Fruit fly (Drosophila melanogaster) Kc167 (cell line): ENCODE data around the gene mRpS11.

Experiments used
- Myc ChIP-seq: fragments of >200 bp; optimal IDR thresholded peaks from 2 replicates; lab custom pipeline; 2017; ENCODE audit warnings: missing external identifiers
- Sin3A ChIP-seq: fragments of >200 bp; optimal IDR thresholded peaks from 2 replicates; lab custom pipeline; 2018; ENCODE audit warnings: missing external identifiers
- h ChIP-seq: fragments of >200 bp; optimal IDR thresholded peaks from 3 replicates; lab custom pipeline; 2018; ENCODE audit warnings: missing external identifiers
- insv ChIP-seq: fragments of >200 bp; optimal IDR thresholded peaks from 3 replicates; lab custom pipeline; 2018; ENCODE audit warnings: missing external identifiers
- psq ChIP-seq: fragments of >200 bp; optimal IDR thresholded peaks from 2 replicates; lab custom pipeline; 2017; ENCODE audit warnings: missing external identifiers
- ttk ChIP-seq: sonication (Bioruptor generic); optimal IDR thresholded peaks from 2 replicates; lab custom pipeline; 2017; ENCODE audit warnings: missing external identifiers

The mRpS11 gene

DNA sequence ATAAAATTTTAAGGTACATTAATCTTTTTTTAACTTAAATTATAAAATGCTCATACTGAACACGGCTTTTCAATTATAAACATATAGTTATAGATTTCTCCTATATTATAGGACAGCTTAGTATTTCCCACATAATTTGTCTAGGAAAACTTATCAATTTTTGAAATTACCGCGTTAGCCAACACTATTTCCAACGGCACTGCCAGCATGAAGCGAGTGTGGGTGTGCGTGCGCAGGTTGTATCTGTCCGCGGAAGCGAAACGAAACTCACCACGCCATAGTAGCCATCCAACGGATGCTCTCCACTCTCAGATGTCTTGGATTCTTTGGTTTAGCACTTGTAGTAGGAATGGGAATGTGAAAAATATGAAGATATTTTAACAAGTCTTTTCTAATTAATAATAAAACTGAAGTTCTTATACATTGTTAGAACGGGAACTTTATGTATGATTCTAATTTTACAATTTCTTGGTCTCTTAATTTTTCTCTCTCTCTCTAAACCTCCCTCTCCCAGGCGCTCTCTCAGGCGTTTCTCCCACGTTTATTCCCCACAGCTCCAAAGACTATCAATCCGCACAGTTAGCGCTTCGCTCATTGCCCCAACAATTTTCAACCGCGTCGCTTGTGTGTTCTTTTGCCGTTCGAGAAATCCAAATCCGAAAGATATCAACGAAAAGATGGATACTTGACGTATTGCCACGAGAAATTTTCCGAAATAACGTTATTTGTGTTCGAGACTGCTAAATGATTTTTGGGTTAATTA lies 18.9 kb upstream of the mRpS11 start, which contains the start of gene Dad:
Gene Dad, plus strand, starts transcription at position 593 of the 763 bp plus-strand sequence.
- TF ChIP-seq Myc (lab: Kevin White, UChicago): no peak
- TF ChIP-seq Sin3A (lab: Kevin White, UChicago): no peak
- no peak for TF ChIP-seq ttk (lab: Kevin White, UChicago)
- no peak for TF ChIP-seq psq (lab: Kevin White, UChicago)
- TF ChIP-seq insv (lab: Kevin White, UChicago): no peak
- no peak for TF ChIP-seq h (lab: Kevin White, UChicago)

DNA sequence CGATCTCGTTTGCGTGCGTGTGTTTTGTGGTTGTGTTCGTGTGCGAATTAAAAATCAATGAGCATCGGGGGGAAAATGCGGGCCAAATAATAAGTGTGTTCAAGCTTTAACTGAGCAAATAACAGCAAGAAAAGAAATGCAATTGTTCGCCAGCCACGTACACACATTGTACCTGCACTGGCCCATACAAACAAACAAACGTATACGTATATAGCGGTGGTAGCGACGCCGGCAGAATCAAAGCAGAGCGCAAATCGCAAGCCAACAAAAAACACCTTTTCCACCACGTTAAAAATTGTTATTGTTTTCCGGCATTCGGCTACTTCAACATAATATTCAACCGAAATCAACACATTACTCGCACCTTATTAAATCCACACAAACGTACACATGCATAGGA lies 18.0 kb upstream of the mRpS11 start:
- TF ChIP-seq Myc (lab: Kevin White, UChicago) (no peak), psq (lab: Kevin White, UChicago) (no peak), ttk (lab: Kevin White, UChicago) (no peak), Sin3A (lab: Kevin White, UChicago) (no peak), h (lab: Kevin White, UChicago) (no peak), insv (lab: Kevin White, UChicago) (no peak)

DNA sequence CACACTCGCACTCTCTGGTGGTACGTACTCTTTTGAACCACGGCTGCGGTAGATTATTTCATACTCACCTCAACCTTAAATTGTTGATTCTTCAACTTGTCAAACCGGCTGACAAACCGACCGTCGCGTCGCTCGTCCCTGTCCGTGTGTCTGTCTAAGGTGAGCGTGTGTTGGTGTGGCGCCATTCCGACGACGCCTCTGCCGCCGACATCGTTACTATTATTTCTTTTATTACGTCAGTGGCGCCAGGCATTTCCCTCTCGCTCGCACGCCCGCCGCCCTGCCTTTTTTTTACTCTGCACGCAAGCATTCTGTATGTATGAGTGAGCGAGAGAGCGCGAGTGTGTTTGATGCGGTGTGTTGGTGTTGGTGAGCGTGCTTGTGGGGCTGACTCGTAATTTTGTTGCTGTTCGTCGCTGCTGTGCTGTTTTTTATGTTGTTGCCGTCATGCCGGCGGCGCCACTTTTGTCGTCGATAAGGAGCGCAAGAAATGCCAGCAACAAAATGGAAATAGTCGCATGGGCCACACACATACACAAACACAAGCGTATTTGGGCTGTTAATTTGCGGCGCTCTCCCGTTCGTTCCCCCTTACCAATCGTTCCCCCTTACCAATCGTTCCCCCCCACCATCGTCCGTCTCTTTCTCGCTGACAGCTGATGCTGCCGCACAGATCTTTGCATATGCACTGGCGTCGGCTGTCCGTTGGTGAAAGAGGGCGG lies 16.2 kb upstream of the mRpS11 start:
- no peak for TF ChIP-seq insv (lab: Kevin White, UChicago)
- no peak for TF ChIP-seq h (lab: Kevin White, UChicago)
- no peak for TF ChIP-seq Myc (lab: Kevin White, UChicago)
- no peak for TF ChIP-seq Sin3A (lab: Kevin White, UChicago)
- TF ChIP-seq ttk (lab: Kevin White, UChicago): no peak
- no peak for TF ChIP-seq psq (lab: Kevin White, UChicago)

DNA sequence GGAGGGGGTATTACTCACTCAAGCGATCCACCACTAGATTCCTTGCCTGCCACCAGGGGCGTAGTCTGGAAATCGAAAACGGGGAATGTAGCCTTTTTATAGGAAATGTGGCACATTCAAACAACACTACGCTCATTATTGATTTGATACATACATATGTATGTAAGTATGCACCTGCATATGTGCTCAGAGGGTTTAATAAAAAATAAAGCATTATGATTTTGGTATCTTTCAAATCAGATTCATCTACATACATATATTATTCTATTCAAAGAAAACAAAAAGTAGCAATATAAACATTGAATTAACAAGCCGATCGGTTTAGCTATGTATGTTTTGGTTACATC lies 15.7 kb upstream of the mRpS11 start:
- TF ChIP-seq ttk (lab: Kevin White, UChicago) (no peak), Myc (lab: Kevin White, UChicago) (no peak), psq (lab: Kevin White, UChicago) (no peak), Sin3A (lab: Kevin White, UChicago) (no peak), insv (lab: Kevin White, UChicago) (no peak), h (lab: Kevin White, UChicago) (no peak)

DNA sequence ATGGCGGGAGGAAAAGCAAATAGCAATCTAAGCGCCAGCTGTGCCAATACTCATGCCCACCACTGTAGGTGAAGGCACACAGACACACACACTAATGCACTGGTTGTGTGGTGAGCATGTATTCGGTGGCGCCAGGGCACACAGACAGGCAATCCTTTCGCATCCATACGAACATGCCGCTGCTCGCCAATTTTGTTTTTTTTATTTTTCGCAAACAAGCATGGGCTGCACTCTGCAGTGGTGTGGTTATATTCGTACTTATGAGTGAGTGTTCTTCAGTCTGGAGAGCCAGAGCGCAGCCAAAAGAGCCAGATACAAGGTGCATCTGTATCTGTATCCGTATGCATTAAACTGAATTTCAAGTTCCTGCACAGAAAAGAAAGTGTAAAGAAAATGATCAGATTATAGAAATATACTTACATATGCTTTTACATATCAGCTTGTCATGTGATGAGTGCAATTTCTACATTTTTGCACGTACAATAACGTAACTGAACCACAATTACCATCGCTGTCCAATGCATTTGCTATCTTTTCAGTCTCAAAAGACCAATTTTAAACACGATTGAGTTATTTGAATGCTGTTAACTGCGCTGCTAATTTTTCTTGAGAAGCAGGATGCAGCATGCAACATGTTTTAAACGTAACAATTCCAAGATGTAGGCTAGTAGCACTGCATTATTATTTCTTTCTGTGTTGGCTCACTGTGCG lies 13.3 kb upstream of the mRpS11 start:
- TF ChIP-seq Sin3A (lab: Kevin White, UChicago) (no peak), ttk (lab: Kevin White, UChicago) (no peak), Myc (lab: Kevin White, UChicago) (no peak), insv (lab: Kevin White, UChicago) (no peak), h (lab: Kevin White, UChicago) (no peak), psq (lab: Kevin White, UChicago) (no peak)

DNA sequence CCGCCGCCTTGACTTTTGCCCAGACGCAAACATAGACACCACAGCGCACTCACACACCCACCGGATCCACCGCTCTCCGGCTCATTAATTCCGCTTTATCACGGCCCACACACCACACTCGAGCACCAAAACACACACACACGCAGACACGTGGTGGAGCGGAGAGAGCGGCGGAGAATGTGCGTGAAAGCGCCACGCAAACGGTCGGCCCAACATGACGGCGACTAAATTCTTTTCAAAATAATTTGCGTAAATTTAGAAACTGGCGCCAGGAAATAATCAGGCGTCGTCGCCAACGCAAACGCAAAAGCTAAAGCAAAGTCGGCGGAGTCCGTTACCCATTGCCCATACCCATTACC lies 12.7 kb upstream of the mRpS11 start:
- no peak for TF ChIP-seq Sin3A (lab: Kevin White, UChicago)
- TF ChIP-seq ttk (lab: Kevin White, UChicago): no peak
- no peak for TF ChIP-seq psq (lab: Kevin White, UChicago)
- no peak for TF ChIP-seq insv (lab: Kevin White, UChicago)
- TF ChIP-seq h (lab: Kevin White, UChicago): no peak
- TF ChIP-seq Myc (lab: Kevin White, UChicago): no peak

DNA sequence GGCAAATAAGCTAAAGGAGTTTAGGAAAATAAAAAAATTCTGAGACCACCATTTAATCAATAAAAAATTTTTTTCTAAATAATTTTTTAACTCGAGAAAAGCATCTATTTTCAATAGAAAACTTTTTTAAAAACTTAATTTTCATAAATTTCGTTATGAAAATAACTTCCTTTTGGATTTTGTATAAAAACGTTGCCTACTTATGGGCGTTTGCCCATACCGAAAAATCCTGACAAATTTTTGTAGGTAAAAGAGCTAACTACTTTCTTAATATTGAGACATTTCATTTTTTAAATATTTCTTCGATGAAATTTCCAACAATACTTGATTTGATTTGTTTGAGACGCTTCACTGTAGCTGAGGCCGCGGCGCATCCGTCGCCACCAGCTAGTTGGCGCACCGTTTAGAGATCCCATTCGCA lies 12.3 kb upstream of the mRpS11 start:
- TF ChIP-seq ttk (lab: Kevin White, UChicago): no peak
- TF ChIP-seq insv (lab: Kevin White, UChicago): no peak
- no peak for TF ChIP-seq psq (lab: Kevin White, UChicago)
- TF ChIP-seq h (lab: Kevin White, UChicago): no peak
- TF ChIP-seq Sin3A (lab: Kevin White, UChicago): no peak
- no peak for TF ChIP-seq Myc (lab: Kevin White, UChicago)

DNA sequence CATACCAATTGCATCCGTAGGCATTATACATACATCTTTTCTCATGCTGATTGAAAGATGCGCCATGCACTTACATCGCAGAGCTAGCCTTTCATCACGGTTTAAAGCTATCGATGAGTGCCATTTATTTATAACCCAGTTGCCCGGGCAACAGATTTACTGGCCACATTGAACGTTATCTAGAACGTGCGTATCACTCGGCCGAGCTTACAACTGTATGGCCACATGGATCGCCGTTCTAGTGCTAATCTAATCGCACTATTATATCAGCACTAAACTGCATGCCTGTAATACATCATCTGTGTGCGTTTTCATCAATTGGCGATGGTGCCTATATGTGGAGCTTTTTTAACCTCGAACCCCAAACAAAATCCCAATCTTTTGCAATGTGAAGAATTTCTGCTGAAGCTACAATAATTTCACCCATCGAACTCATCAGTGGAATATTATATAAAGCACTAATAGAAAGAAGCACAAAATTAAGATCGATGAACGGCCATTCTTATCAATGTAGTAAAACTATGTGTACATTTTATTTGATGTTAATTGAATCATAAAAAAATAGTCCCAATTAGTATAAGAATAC lies 11.6 kb upstream of the mRpS11 start:
- TF ChIP-seq h (lab: Kevin White, UChicago) (no peak), Sin3A (lab: Kevin White, UChicago) (no peak), psq (lab: Kevin White, UChicago) (no peak), insv (lab: Kevin White, UChicago) (no peak), ttk (lab: Kevin White, UChicago) (no peak), Myc (lab: Kevin White, UChicago) (no peak)

DNA sequence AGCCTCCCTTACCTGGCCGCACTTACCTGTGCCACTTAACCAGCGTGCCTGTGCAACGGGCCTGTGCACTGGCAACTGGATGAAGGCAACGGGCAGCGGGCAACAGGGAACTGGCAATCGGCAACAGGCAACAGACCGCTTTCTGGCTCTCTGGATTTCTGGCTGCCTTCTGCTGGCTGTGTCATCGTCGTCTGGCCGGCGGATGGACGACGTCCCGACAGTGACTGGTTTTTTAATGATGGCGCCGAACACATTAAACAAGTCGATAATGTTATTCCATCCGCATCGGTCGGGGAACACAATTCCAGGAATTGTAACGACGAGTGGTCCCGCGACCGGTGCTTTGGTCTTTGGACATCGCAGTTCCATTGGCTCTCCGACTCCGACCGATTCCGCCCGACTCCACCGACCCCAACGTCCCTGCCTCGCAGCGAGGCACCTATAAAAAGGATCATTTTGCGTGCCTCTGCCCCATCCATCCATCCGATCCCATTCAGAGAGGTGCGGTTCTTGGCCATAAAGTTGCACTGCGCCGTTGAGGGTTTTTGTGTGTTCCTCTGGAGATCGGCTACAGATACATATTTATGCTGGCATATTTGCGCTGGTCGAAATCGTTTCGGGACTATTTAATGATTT lies 10.7 kb upstream of the mRpS11 start:
- TF ChIP-seq psq (lab: Kevin White, UChicago) (no peak), h (lab: Kevin White, UChicago) (no peak), Sin3A (lab: Kevin White, UChicago) (no peak), ttk (lab: Kevin White, UChicago) (no peak), insv (lab: Kevin White, UChicago) (no peak), Myc (lab: Kevin White, UChicago) (no peak)

DNA sequence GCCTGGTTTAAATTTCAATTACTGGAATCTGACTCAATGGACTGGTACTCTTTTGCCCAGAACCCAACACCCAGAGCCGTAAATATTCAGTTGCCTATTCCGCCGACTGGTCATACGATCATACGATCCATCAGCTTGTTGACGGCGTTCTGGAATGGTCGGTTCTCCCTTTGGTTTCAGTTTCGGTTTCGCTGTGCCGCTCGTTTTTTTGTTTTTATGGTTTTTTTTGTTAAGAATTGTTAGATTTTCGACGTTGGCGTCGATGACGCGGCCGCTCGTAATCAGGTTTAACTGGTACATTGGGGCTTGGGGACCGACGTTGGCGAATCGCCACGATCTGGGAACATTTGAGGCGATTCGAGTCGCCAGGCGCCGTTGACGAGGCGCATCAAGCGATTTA lies 9.8 kb upstream of the mRpS11 start:
- no peak for TF ChIP-seq psq (lab: Kevin White, UChicago)
